Worm (Caenorhabditis elegans) whole organism, midembryonic: ENCODE results near the gene nhr-207.
"Not testable (repeated sequence)": the region's sequence is repeated elsewhere in the genome, so short reads cannot be mapped to it uniquely, and the experiment has no call there.

ENCODE experiments used
- cog-1 ChIP-seq: sonication (generic microtip); optimal IDR thresholded peaks from 2 replicates; lab custom pipeline; 2016; ENCODE audit warnings: missing genetic modification characterization, missing compliant biosample characterization
- flt-1 ChIP-seq: fragments of 200-800 bp; sonication (Bioruptor generic); IDR thresholded peaks from 2 replicates; pipeline ENCODE4 v1.3.6; 2022; ENCODE audit warnings: missing genetic modification characterization, missing compliant biosample characterization

- not testable (repeated sequence) for TF ChIP-seq flt-1 (GFP tag; lab: Robert Waterston, UW); cog-1 (tag; lab: Kevin White, UChicago)
These were observed 35.2 kb downstream of the nhr-207 start, which contains the start of gene enpp-1 for ce11 chrV:12131157-12131556.
